Worm (Caenorhabditis elegans): ENCODE data around the gene F28F8.9.

F28F8.9 gene

DNA sequence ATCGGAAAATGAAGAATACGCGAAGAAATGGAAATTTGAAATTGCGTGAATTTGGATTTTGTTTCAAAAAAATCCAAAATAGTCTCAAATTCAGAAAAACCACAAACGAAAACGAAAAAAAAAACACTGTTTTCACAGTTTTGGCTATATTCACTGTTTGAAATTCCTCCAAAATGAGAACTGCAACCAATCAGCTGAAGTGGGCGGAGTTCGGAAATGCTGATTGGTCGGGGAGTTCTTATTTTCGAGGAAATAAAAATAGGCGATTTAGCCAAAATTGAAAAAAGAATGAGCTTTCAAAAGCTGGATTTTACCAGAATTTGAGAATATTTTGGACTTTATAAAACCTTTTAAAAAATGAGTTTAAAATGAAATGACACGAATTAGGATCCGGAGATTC lies 33.6 kb downstream of the F28F8.9 start, which contains the start of gene glb-14:
glb-14 (minus strand) TSS at position 97 of the 400 bp plus-strand sequence.
- TF ChIP-seq ref-1 (GFP tag; conservative IDR thresholded peaks at IDR 0.05) (no peak), ztf-29 (GFP tag; IDR thresholded peaks at IDR 0.05) (no peak), ztf-23 (GFP tag; IDR thresholded peaks at IDR 0.05) (no peak), tab-1 (GFP tag; IDR thresholded peaks at IDR 0.05) (no peak), klf-2 (GFP tag; conservative IDR thresholded peaks at IDR 0.05) (no peak)

DNA sequence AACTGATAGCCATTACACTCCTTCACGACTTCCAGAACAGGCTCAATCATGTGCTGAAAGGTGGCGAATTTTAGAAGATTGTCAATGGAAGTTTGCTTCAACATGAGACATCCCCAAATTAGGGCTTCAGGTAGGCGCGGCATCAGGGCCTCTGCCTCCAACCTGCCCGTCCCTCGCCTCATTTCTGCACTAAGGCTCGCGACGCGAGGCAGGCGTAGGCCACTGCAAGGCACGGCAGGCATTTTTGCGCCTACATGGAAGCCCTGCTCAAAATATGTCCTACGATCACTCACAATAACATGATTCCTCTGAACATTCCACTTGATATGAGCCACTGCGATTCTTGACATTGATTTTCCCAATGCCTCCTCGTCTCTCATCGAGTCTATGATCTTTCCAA lies 35.2 kb downstream of the F28F8.9 start:
- TF ChIP-seq med-1 (GFP tag; optimal IDR thresholded peaks at IDR 0.05; ENCODE audit: insufficient read depth) (no peak), T22C8.4 (GFP tag; IDR thresholded peaks at IDR 0.05) (no peak), ref-1 (GFP tag; conservative IDR thresholded peaks at IDR 0.05) (no peak), ztf-29 (GFP tag; IDR thresholded peaks at IDR 0.05) (no peak)

- TF ChIP-seq med-1 (GFP tag; optimal IDR thresholded peaks at IDR 0.05; ENCODE audit: insufficient read depth) (no peak), ztf-29 (GFP tag; IDR thresholded peaks at IDR 0.05) (no peak), tab-1 (GFP tag; IDR thresholded peaks at IDR 0.05) (no peak), klf-2 (GFP tag; conservative IDR thresholded peaks at IDR 0.05) (no peak), ztf-23 (GFP tag; IDR thresholded peaks at IDR 0.05) (no peak), ref-1 (GFP tag; conservative IDR thresholded peaks at IDR 0.05) (no peak), cog-1 (tag; optimal IDR thresholded peaks at IDR 0.05) (no peak), flt-1 (GFP tag; IDR thresholded peaks at IDR 0.05) (no peak), T22C8.4 (GFP tag; IDR thresholded peaks at IDR 0.05) (no peak)
Observed at ce11 chrV:15537923-15538322, 40.5 kb downstream of the F28F8.9 start, which contains the start of gene prde-1. Gene prde-1, plus strand, starts transcription at chrV:15538244.

- TF ChIP-seq T22C8.4 (GFP tag; IDR thresholded peaks at IDR 0.05) (no peak), klf-2 (GFP tag; conservative IDR thresholded peaks at IDR 0.05) (no peak), flt-1 (GFP tag; IDR thresholded peaks at IDR 0.05) (no peak), tab-1 (GFP tag; IDR thresholded peaks at IDR 0.05) (no peak), cog-1 (tag; optimal IDR thresholded peaks at IDR 0.05) (no peak), ref-1 (GFP tag; conservative IDR thresholded peaks at IDR 0.05) (no peak), ztf-23 (GFP tag; IDR thresholded peaks at IDR 0.05) (no peak), med-1 (GFP tag; optimal IDR thresholded peaks at IDR 0.05; ENCODE audit: insufficient read depth) (no peak), ztf-29 (GFP tag; IDR thresholded peaks at IDR 0.05) (no peak)
Observed at ce11 chrV:15536320-15536719, 42.2 kb downstream of the F28F8.9 start, which contains the start of gene F21A3.4. Gene F21A3.4, plus strand, starts transcription at chrV:15536620.

- TF ChIP-seq ref-1 (GFP tag; conservative IDR thresholded peaks at IDR 0.05): no peak
- TF ChIP-seq ztf-23 (GFP tag; IDR thresholded peaks at IDR 0.05): no peak
- TF ChIP-seq tab-1 (GFP tag; IDR thresholded peaks at IDR 0.05): no peak
- TF ChIP-seq cog-1 (tag; optimal IDR thresholded peaks at IDR 0.05): no peak
- no peak for TF ChIP-seq flt-1 (GFP tag; IDR thresholded peaks at IDR 0.05)
- TF ChIP-seq med-1 (GFP tag; optimal IDR thresholded peaks at IDR 0.05; ENCODE audit: insufficient read depth): no peak
- TF ChIP-seq ztf-29 (GFP tag; IDR thresholded peaks at IDR 0.05): no peak
- no peak for TF ChIP-seq T22C8.4 (GFP tag; IDR thresholded peaks at IDR 0.05)
- TF ChIP-seq klf-2 (GFP tag; conservative IDR thresholded peaks at IDR 0.05): no peak
Observed at ce11 chrV:15533864-15534263, 44.6 kb downstream of the F28F8.9 start, which contains the start of gene F21A3.2. Gene F21A3.2, minus strand, starts transcription at chrV:15533964.

- no peak for TF ChIP-seq klf-2 (GFP tag; conservative IDR thresholded peaks at IDR 0.05)
- no peak for TF ChIP-seq T22C8.4 (GFP tag; IDR thresholded peaks at IDR 0.05)
- no peak for TF ChIP-seq cog-1 (tag; optimal IDR thresholded peaks at IDR 0.05)
- no peak for TF ChIP-seq flt-1 (GFP tag; IDR thresholded peaks at IDR 0.05)
- TF ChIP-seq tab-1 (GFP tag; IDR thresholded peaks at IDR 0.05): no peak
Observed at ce11 chrV:15533096-15533495, 45.4 kb downstream of the F28F8.9 start, which contains the start of gene F21A3.11. Gene F21A3.11, minus strand, starts transcription at chrV:15533212.

DNA sequence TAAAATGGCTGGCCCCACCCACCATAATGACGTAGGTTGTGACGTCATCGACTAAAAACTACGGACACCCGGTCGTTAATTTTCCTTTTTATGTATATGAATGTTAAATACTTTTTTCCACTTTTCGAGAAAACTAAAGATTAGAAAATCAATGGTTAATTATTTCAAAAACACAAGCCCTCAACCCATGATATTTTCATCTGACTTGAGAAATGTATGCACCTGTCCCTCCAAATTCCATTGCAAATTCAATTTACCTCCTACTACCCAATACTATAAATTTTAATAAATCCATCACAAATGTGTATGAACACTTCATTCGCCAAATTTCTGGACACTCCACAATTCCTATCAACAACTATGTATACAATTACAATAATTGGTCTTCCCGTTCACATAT lies 49.4 kb downstream of the F28F8.9 start, which contains the start of gene srh-276:
srh-276 (plus strand) TSS at position 301 of the 400 bp plus-strand sequence.
- no peak for TF ChIP-seq T22C8.4 (GFP tag; IDR thresholded peaks at IDR 0.05)

All from whole organism, midembryonic.